Fruit fly (Drosophila melanogaster): ENCODE measurements around the gene hzg.

Gene hzg

DNA sequence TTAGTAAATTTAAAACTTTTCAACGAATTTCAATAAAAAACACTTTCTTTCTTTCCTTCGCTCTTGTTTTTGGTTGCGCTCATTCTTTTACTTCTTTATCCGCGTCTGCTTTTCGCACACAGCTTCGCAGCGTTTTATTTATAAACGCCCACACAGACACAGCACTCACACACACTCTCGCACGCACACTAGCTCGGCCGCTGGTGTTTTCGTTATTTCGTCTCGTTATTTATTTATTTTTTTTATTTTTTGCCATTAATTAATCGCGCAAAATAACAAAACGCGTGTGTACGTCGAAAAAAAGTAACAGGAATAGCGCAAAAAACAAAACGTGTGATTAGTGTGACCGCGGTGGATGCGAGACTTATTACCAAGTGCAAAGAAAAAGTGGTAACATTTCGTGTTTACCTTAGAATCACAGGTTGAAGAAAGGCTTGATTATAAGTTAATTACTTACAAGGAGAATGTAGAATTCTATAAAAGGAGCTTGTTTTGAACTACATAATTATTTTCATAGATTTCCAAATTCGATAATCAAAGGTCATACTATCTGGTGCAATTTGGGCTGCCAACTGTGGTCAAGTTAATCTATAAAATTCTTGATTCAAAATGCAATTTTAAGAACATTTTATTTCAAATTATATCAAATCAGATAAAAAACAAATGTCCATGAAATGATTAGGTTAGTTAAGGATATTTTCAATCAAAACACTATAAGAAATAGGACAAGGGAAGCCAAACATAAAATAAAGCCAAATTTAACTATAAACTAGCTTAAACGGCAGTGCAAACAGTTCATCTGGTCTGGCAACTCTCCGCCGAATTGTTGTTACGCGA is at the start of gene hzg, which contains the start of gene mRpS31:
Gene hzg (minus strand): TSS at position 336 of the 837 bp plus-strand sequence.
Gene mRpS31 (plus strand): TSS at position 793 of the 837 bp plus-strand sequence.
- TF ChIP-seq CG6683 (GFP tag; optimal IDR thresholded peaks at IDR 0.05): no peak
- TF ChIP-seq CG13624 (GFP tag; optimal IDR thresholded peaks at IDR 0.05): peak; percentile 15
- TF ChIP-seq dm (GFP tag; optimal IDR thresholded peaks at IDR 0.05): peak; percentile 38
- peak; percentile 23 for TF ChIP-seq Dek (tag; optimal IDR thresholded peaks at IDR 0.05)
- TF ChIP-seq TFAM (GFP tag; optimal IDR thresholded peaks at IDR 0.05): no peak
- TF ChIP-seq chm (GFP tag; IDR thresholded peaks at IDR 0.05): peak; percentile 8; the same call in 1 of the 2 replicates
- peak; percentile 46 for TF ChIP-seq CG15269 (tag; optimal IDR thresholded peaks at IDR 0.05)
- peak; percentile 20 for TF ChIP-seq CHES-1-like (GFP tag; optimal IDR thresholded peaks at IDR 0.05)
- peak; percentile 25 for TF ChIP-seq CG7839 (tag; optimal IDR thresholded peaks at IDR 0.05)
- TF ChIP-seq CG15073 (GFP tag; optimal IDR thresholded peaks at IDR 0.05): no peak
- no peak for TF ChIP-seq ab (GFP tag; optimal IDR thresholded peaks at IDR 0.05)
- peak; percentile 44 for TF ChIP-seq CG13894 (tag; optimal IDR thresholded peaks at IDR 0.05)
- no peak for TF ChIP-seq CG43689 (GFP tag; IDR thresholded peaks at IDR 0.05)
- TF ChIP-seq CG14667 (GFP tag; IDR thresholded peaks at IDR 0.05): no peak
- peak; percentile 57 for TF ChIP-seq Hr3 (GFP tag; optimal IDR thresholded peaks at IDR 0.05)
- peak; percentile 24 for TF ChIP-seq eyg (GFP tag; optimal IDR thresholded peaks at IDR 0.05)
- peak; percentile 74 for TF ChIP-seq CG2712 (tag; optimal IDR thresholded peaks at IDR 0.05)
- TF ChIP-seq CG8359 (GFP tag; optimal IDR thresholded peaks at IDR 0.05; ENCODE audit: borderline replicate concordance): no peak
- TF ChIP-seq Meics (GFP tag; optimal IDR thresholded peaks at IDR 0.05): peak; percentile 25
- no peak for TF ChIP-seq CG11723 (GFP tag; optimal IDR thresholded peaks at IDR 0.05)
- TF ChIP-seq croc (GFP tag; conservative IDR thresholded peaks at IDR 0.05): no peak
- no peak for TF ChIP-seq seq (GFP tag; IDR thresholded peaks at IDR 0.05)
- TF ChIP-seq CG6765 (GFP tag; optimal IDR thresholded peaks at IDR 0.05): no peak
- TF ChIP-seq tx (GFP tag; optimal IDR thresholded peaks at IDR 0.05): peak; percentile 38
- peak; percentile 54 for TF ChIP-seq CG1602 (GFP tag; optimal IDR thresholded peaks at IDR 0.05)
- peak; percentile 39 for TF ChIP-seq Side (GFP tag; optimal IDR thresholded peaks at IDR 0.05)
- TF ChIP-seq gro (GFP tag; optimal IDR thresholded peaks at IDR 0.05): peak; percentile 4
- no peak for TF ChIP-seq Mrtf (GFP tag; IDR thresholded peaks at IDR 0.05)
- no peak for TF ChIP-seq C15 (GFP tag; IDR thresholded peaks at IDR 0.05)
- no peak for TF ChIP-seq CG14050 (GFP tag; IDR thresholded peaks at IDR 0.05)
- peak; percentile 18; the same call in 1 of the 2 replicates for TF ChIP-seq esg (GFP tag; conservative IDR thresholded peaks at IDR 0.05)
- TF ChIP-seq CG8388 (GFP tag; optimal IDR thresholded peaks at IDR 0.05): peak; percentile 21
- no peak for TF ChIP-seq CG4360 (GFP tag; IDR thresholded peaks at IDR 0.05)
- TF ChIP-seq chn (GFP tag; optimal IDR thresholded peaks at IDR 0.05): peak; percentile 46
- no peak for TF ChIP-seq da (GFP tag; optimal IDR thresholded peaks at IDR 0.05)
- TF ChIP-seq wek (GFP tag; optimal IDR thresholded peaks at IDR 0.05): no peak
- TF ChIP-seq tna (GFP tag; IDR thresholded peaks at IDR 0.05; ENCODE audit: partially characterized antibody): no peak
- TF ChIP-seq inv (GFP tag; IDR thresholded peaks at IDR 0.05; ENCODE audit: partially characterized antibody): no peak
- peak; percentile 3 for TF ChIP-seq CG8944 (GFP tag; optimal IDR thresholded peaks at IDR 0.05)
- no peak for TF ChIP-seq MTF-1 (GFP tag; optimal IDR thresholded peaks at IDR 0.05; ENCODE audit: borderline replicate concordance)
- TF ChIP-seq Atf-2 (GFP tag; optimal IDR thresholded peaks at IDR 0.05): peak; percentile 58
- no peak for TF ChIP-seq CG7357 (GFP tag; IDR thresholded peaks at IDR 0.05)
- no peak for TF ChIP-seq CG12769 (tag; optimal IDR thresholded peaks at IDR 0.05)
- peak; percentile 61; the same call in 1 of the 3 replicates for TF ChIP-seq sr (GFP tag; IDR thresholded peaks at IDR 0.05)
- TF ChIP-seq Hand (GFP tag; optimal IDR thresholded peaks at IDR 0.05): no peak
- TF ChIP-seq B-H1 (GFP tag; IDR thresholded peaks at IDR 0.05): no peak
- peak; percentile 52 for TF ChIP-seq Six4 (GFP tag; optimal IDR thresholded peaks at IDR 0.05)
- TF ChIP-seq sens-2 (GFP tag; IDR thresholded peaks at IDR 0.05): no peak
- no peak for TF ChIP-seq Aef1 (GFP tag; IDR thresholded peaks at IDR 0.05)
- TF ChIP-seq CG12236 (GFP tag; optimal IDR thresholded peaks at IDR 0.05): no peak
